Fruit fly (Drosophila melanogaster) whole organism, embryonic: ENCODE results near the gene Tnks.

Source experiments
- Antp ChIP-seq: fragments of 200-800 bp; sonication (Bioruptor generic); optimal IDR thresholded peaks from 3 replicates; lab custom pipeline; 2016; ENCODE audit warnings: missing biosample characterization, missing genetic modification characterization
- Asciz ChIP-seq: fragments of 200-800 bp; sonication (Bioruptor generic); optimal IDR thresholded peaks from 2 replicates; lab custom pipeline; 2017; ENCODE audit warnings: missing biosample characterization, mild to moderate bottlenecking, missing genetic modification characterization, missing genetic modification reagents
- Bdp1 ChIP-seq: fragments of 200-800 bp; sonication (Bioruptor generic); optimal IDR thresholded peaks from 3 replicates; lab custom pipeline; 2016; ENCODE audit warnings: missing biosample characterization, missing genetic modification characterization
- BtbVII ChIP-seq: fragments of 200-800 bp; sonication (Bioruptor generic); optimal IDR thresholded peaks from 3 replicates; lab custom pipeline; 2017; ENCODE audit warnings: missing biosample characterization, mild to moderate bottlenecking, missing genetic modification characterization
- Bteb2 ChIP-seq: fragments of 200-800 bp; sonication (Bioruptor generic); optimal IDR thresholded peaks from 2 replicates; lab custom pipeline; 2016; ENCODE audit warnings: missing biosample characterization, missing genetic modification characterization
- CG1024 ChIP-seq: fragments of 200-800 bp; sonication (Bioruptor generic); IDR thresholded peaks from 2 replicates; pipeline ENCODE4 v1.3.6; 2022; ENCODE audit warnings: missing biosample characterization, missing genetic modification characterization
- CG11247 ChIP-seq: fragments of 200-800 bp; sonication (Bioruptor generic); IDR thresholded peaks from 2 replicates; pipeline ENCODE4 v1.3.6; 2022; ENCODE audit warnings: missing biosample characterization, missing genetic modification characterization
- CG11723 ChIP-seq: fragments of 200-800 bp; sonication (Bioruptor generic); optimal IDR thresholded peaks from 2 replicates; lab custom pipeline; 2017; ENCODE audit warnings: missing biosample characterization, mild to moderate bottlenecking, missing genetic modification characterization
- CG13287 ChIP-seq: fragments of 200-800 bp; sonication (Bioruptor generic); IDR thresholded peaks from 2 replicates; pipeline ENCODE4 v1.3.6; 2022; ENCODE audit warnings: missing biosample characterization, missing genetic modification characterization; ENCODE audit not compliant: partially characterized antibody
- CG14710 ChIP-seq: fragments of 200-800 bp; sonication (Bioruptor generic); optimal IDR thresholded peaks from 3 replicates; lab custom pipeline; 2019; ENCODE audit warnings: missing biosample characterization, mild to moderate bottlenecking, missing genetic modification characterization, moderate library complexity
- CG15479 ChIP-seq: fragments of 200-800 bp; sonication (Bioruptor generic); optimal IDR thresholded peaks from 3 replicates; lab custom pipeline; 2019; ENCODE audit warnings: missing biosample characterization, mild to moderate bottlenecking, missing genetic modification characterization, moderate library complexity
- CG15601 ChIP-seq: fragments of 200-800 bp; sonication (Bioruptor generic); optimal IDR thresholded peaks from 3 replicates; lab custom pipeline; 2019; ENCODE audit warnings: missing biosample characterization, mild to moderate bottlenecking, missing genetic modification characterization, moderate library complexity
- CG17829 ChIP-seq: fragments of 200-800 bp; optimal IDR thresholded peaks from 2 replicates; lab custom pipeline; 2019; ENCODE audit warnings: missing biosample characterization, mild to moderate bottlenecking, missing genetic modification characterization, moderate library complexity
- CG1832 ChIP-seq: fragments of 200-800 bp; sonication (Bioruptor generic); optimal IDR thresholded peaks from 2 replicates; lab custom pipeline; 2017; ENCODE audit warnings: missing biosample characterization, mild to moderate bottlenecking, missing genetic modification characterization, inconsistent platforms
- CG2116 ChIP-seq: fragments of 200-800 bp; sonication (Bioruptor generic); optimal IDR thresholded peaks from 3 replicates; lab custom pipeline; 2018; ENCODE audit warnings: missing biosample characterization, mild to moderate bottlenecking, missing genetic modification characterization
- CG2678 ChIP-seq: fragments of 200-800 bp; sonication (Bioruptor generic); optimal IDR thresholded peaks from 3 replicates; lab custom pipeline; 2019; ENCODE audit warnings: missing biosample characterization, mild to moderate bottlenecking, missing genetic modification characterization, moderate library complexity
- CG31224 ChIP-seq: fragments of 200-800 bp; sonication (Bioruptor generic); IDR thresholded peaks from 2 replicates; pipeline ENCODE4 v1.3.6; 2022; ENCODE audit warnings: missing biosample characterization, missing genetic modification characterization
- CG32532 ChIP-seq: fragments of 200-800 bp; sonication (Bioruptor generic); IDR thresholded peaks from 2 replicates; pipeline ENCODE4 v1.3.6; 2022; ENCODE audit warnings: missing biosample characterization, missing genetic modification characterization
- CG33213 ChIP-seq: fragments of 200-800 bp; sonication (Bioruptor generic); optimal IDR thresholded peaks from 3 replicates; lab custom pipeline; 2016; ENCODE audit warnings: missing biosample characterization, missing genetic modification characterization
- CG34224 ChIP-seq: fragments of 200-800 bp; sonication (Bioruptor generic); IDR thresholded peaks from 3 replicates; pipeline ENCODE4 v1.3.6; 2022; ENCODE audit warnings: missing biosample characterization, missing genetic modification characterization; ENCODE audit not compliant: partially characterized antibody
- CG6765 ChIP-seq: fragments of 200-800 bp; sonication (Bioruptor generic); optimal IDR thresholded peaks from 3 replicates; lab custom pipeline; 2017; ENCODE audit warnings: missing biosample characterization, mild to moderate bottlenecking, missing genetic modification characterization
- CG7556 ChIP-seq: fragments of 200-800 bp; sonication (Bioruptor generic); optimal IDR thresholded peaks from 2 replicates; lab custom pipeline; 2017; ENCODE audit warnings: missing biosample characterization, mild to moderate bottlenecking, missing genetic modification characterization
- D19B ChIP-seq: fragments of 200-800 bp; sonication (Bioruptor generic); optimal IDR thresholded peaks from 2 replicates; lab custom pipeline; 2017; ENCODE audit warnings: missing biosample characterization, mild to moderate bottlenecking, missing genetic modification characterization
- Dad ChIP-seq: fragments of 200-800 bp; sonication (Bioruptor generic); optimal IDR thresholded peaks from 3 replicates; lab custom pipeline; 2016; ENCODE audit warnings: missing biosample characterization, missing genetic modification characterization
- Dip2 ChIP-seq: fragments of 200-800 bp; sonication (Bioruptor generic); IDR thresholded peaks from 2 replicates; pipeline ENCODE4 v1.3.6; 2022; ENCODE audit warnings: missing biosample characterization, missing genetic modification characterization
- Fer3 ChIP-seq: fragments of 200-800 bp; sonication (Bioruptor generic); optimal IDR thresholded peaks from 2 replicates; lab custom pipeline; 2018; ENCODE audit warnings: missing biosample characterization, mild to moderate bottlenecking, missing genetic modification characterization, moderate library complexity
- NFAT ChIP-seq: fragments of 200-800 bp; sonication (Bioruptor generic); IDR thresholded peaks from 2 replicates; pipeline ENCODE4 v1.3.6; 2022; ENCODE audit warnings: missing biosample characterization, missing genetic modification characterization
- Ptx1 ChIP-seq: fragments of 200-800 bp; sonication (Bioruptor generic); IDR thresholded peaks from 2 replicates; pipeline ENCODE4 v1.3.6; 2022; ENCODE audit warnings: missing biosample characterization, missing genetic modification characterization
- Ravus ChIP-seq: fragments of 200-800 bp; sonication (Bioruptor generic); IDR thresholded peaks from 2 replicates; pipeline ENCODE4 v1.3.6; 2022; ENCODE audit warnings: missing biosample characterization, missing genetic modification characterization
- Tbp ChIP-seq: fragments of >200 bp; optimal IDR thresholded peaks from 2 replicates; lab custom pipeline; 2018; ENCODE audit warnings: missing biosample characterization, missing genetic modification characterization
- al ChIP-seq: fragments of 200-800 bp; sonication (Bioruptor generic); IDR thresholded peaks from 2 replicates; pipeline ENCODE4 v1.3.6; 2022; ENCODE audit warnings: missing biosample characterization, missing genetic modification characterization
- caup ChIP-seq: fragments of 200-800 bp; sonication (Bioruptor generic); optimal IDR thresholded peaks from 3 replicates; lab custom pipeline; 2017; ENCODE audit warnings: missing biosample characterization, mild to moderate bottlenecking, missing genetic modification characterization, moderate library complexity; ENCODE audit not compliant: severe bottlenecking
- chn ChIP-seq: fragments of 200-800 bp; sonication (Bioruptor generic); optimal IDR thresholded peaks from 2 replicates; lab custom pipeline; 2016; ENCODE audit warnings: missing biosample characterization, missing genetic modification characterization
- danr ChIP-seq: fragments of 200-800 bp; sonication (Bioruptor generic); IDR thresholded peaks from 2 replicates; pipeline ENCODE4 v1.3.6; 2022; ENCODE audit warnings: missing biosample characterization, missing genetic modification characterization
- dati ChIP-seq: fragments of 200-800 bp; sonication (Bioruptor generic); IDR thresholded peaks from 2 replicates; pipeline ENCODE4 v1.3.6; 2022; ENCODE audit warnings: missing biosample characterization, missing genetic modification characterization
- dimm ChIP-seq: fragments of 200-800 bp; sonication (Bioruptor generic); IDR thresholded peaks from 2 replicates; pipeline ENCODE4 v1.3.6; 2022; ENCODE audit warnings: missing biosample characterization, missing genetic modification characterization
- eyg ChIP-seq: fragments of 200-800 bp; sonication (Bioruptor generic); optimal IDR thresholded peaks from 3 replicates; lab custom pipeline; 2016; ENCODE audit warnings: missing biosample characterization, missing genetic modification characterization
- fd102C ChIP-seq: fragments of 200-800 bp; sonication (Bioruptor generic); optimal IDR thresholded peaks from 2 replicates; lab custom pipeline; 2018; ENCODE audit warnings: missing biosample characterization, mild to moderate bottlenecking, missing genetic modification characterization, moderate library complexity
- gem ChIP-seq: fragments of 200-800 bp; sonication (Bioruptor generic); optimal IDR thresholded peaks from 2 replicates; lab custom pipeline; 2019; ENCODE audit warnings: missing biosample characterization, mild to moderate bottlenecking, missing genetic modification characterization, moderate library complexity
- gfzf ChIP-seq: fragments of 200-800 bp; sonication (Bioruptor generic); optimal IDR thresholded peaks from 2 replicates; lab custom pipeline; 2016; ENCODE audit warnings: missing biosample characterization, mild to moderate bottlenecking, missing genetic modification characterization, moderate library complexity
- grau ChIP-seq: fragments of 200-800 bp; optimal IDR thresholded peaks from 3 replicates; lab custom pipeline; 2019; ENCODE audit warnings: missing biosample characterization, mild to moderate bottlenecking, missing genetic modification characterization, moderate library complexity
- ham ChIP-seq: fragments of 200-800 bp; sonication (Bioruptor generic); IDR thresholded peaks from 2 replicates; pipeline ENCODE4 v1.3.6; 2022; ENCODE audit warnings: missing biosample characterization, missing genetic modification characterization
- hkb ChIP-seq, 2 experiments: fragments of 200-800 bp in 1 of 2; fragments of >200 bp in 1 of 2; sonication (Bioruptor generic) in 1 of 2; IDR thresholded peaks in 1 of 2; optimal IDR thresholded peaks in 1 of 2; 2 replicates each; pipeline versions ENCODE4 v1.3.6 to Lab custom; 2017 to 2022; ENCODE audit warnings: missing biosample characterization in 1 of 2, missing genetic modification characterization in 1 of 2
- ken ChIP-seq: fragments of 200-800 bp; sonication (Bioruptor generic); IDR thresholded peaks from 3 replicates; pipeline ENCODE4 v1.3.6; 2022; ENCODE audit warnings: missing biosample characterization, missing genetic modification characterization
- lab ChIP-seq: fragments of 200-800 bp; sonication (Bioruptor generic); optimal IDR thresholded peaks from 3 replicates; lab custom pipeline; 2017; ENCODE audit warnings: missing biosample characterization, missing genetic modification characterization, mild to moderate bottlenecking, moderate library complexity, missing genetic modification reagents
- odd ChIP-seq: fragments of 200-800 bp; sonication (Bioruptor generic); optimal IDR thresholded peaks from 2 replicates; lab custom pipeline; 2017; ENCODE audit warnings: missing biosample characterization, mild to moderate bottlenecking, missing genetic modification characterization
- run ChIP-seq: fragments of 200-800 bp; sonication (Bioruptor generic); optimal IDR thresholded peaks from 3 replicates; lab custom pipeline; 2018; ENCODE audit warnings: missing biosample characterization, mild to moderate bottlenecking, missing genetic modification characterization
- scrt ChIP-seq: fragments of 200-800 bp; sonication (Bioruptor generic); optimal IDR thresholded peaks from 2 replicates; lab custom pipeline; 2018; ENCODE audit warnings: missing biosample characterization, mild to moderate bottlenecking, missing genetic modification characterization, moderate library complexity
- tx ChIP-seq: fragments of 200-800 bp; sonication (Bioruptor generic); optimal IDR thresholded peaks from 2 replicates; lab custom pipeline; 2016; ENCODE audit warnings: missing biosample characterization, missing genetic modification characterization
- vnd ChIP-seq: fragments of 200-800 bp; sonication (Bioruptor generic); IDR thresholded peaks from 3 replicates; pipeline ENCODE4 v1.3.6; 2022; ENCODE audit warnings: missing biosample characterization, missing genetic modification characterization; ENCODE audit not compliant: partially characterized antibody

The Tnks gene

DNA sequence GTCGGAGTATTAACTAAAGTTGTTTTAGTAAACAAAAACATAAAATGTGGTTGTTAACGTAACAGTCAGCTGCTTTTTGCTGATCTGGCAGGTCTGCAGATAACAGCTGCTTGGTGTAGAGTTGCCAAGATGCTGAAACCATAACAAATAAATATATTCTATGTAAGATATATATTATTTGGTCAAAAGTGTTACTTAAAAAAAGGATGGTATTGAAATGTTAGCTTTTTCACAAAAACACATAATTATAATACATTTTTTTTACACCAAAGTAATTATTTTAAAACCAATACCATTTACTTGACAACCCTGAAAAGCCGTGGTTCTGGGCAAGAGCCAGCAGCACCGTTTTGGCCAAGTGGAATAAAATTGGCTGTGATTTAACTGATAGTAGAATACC is 19.4 kb upstream of the Tnks start, which contains the start of the genes CG4743 and Idh3g (continued):
- TF ChIP-seq CG31224 (GFP tag; lab: Robert Waterston, UW): peak; percentile 91
- TF ChIP-seq caup (GFP tag; lab: Kevin White, UChicago): peak; percentile 96
- peak; percentile 24 for TF ChIP-seq eyg (GFP tag; lab: Kevin White, UChicago)
- TF ChIP-seq scrt: peak; percentile 93
- TF ChIP-seq CG17829: peak; percentile 99
- peak; percentile 97 for TF ChIP-seq grau (tag; lab: Kevin White, UChicago)
- peak; percentile 98 for TF ChIP-seq CG14710
- peak; percentile 98 for TF ChIP-seq CG2678 (tag; lab: Kevin White, UChicago)
- TF ChIP-seq chn: peak; percentile 88
- TF ChIP-seq Ravus (GFP tag; lab: Robert Waterston, UW): peak; percentile 88
- peak; percentile 97 for TF ChIP-seq CG32532 (GFP tag; lab: Robert Waterston, UW)
- TF ChIP-seq Dad (GFP tag; lab: Kevin White, UChicago): peak; percentile 75
- no peak for TF ChIP-seq hkb (optimal IDR thresholded peaks at IDR 0.05; lab: Kevin White, UChicago)
- TF ChIP-seq hkb (GFP tag; IDR thresholded peaks at IDR 0.05; lab: Robert Waterston, UW): peak; percentile 97
- no peak; the same call in 2 of the 3 replicates for TF ChIP-seq CG34224 (GFP tag; lab: Robert Waterston, UW)
- TF ChIP-seq dimm (GFP tag; lab: Robert Waterston, UW): peak; percentile 90
- TF ChIP-seq NFAT (GFP tag; lab: Robert Waterston, UW): peak; percentile 91
- TF ChIP-seq run (tag; lab: Kevin White, UChicago): peak; percentile 95
- peak; percentile 96 for TF ChIP-seq CG15601 (tag; lab: Kevin White, UChicago)
- TF ChIP-seq CG6765: peak; percentile 92
- TF ChIP-seq CG33213 (GFP tag; lab: Kevin White, UChicago): peak; percentile 74
- peak; percentile 98 for TF ChIP-seq lab (GFP tag; lab: Kevin White, UChicago)
- TF ChIP-seq Dip2 (GFP tag; lab: Robert Waterston, UW): no peak; the same call in 1 of the 2 replicates
- peak; percentile 87 for TF ChIP-seq D19B (GFP tag; lab: Kevin White, UChicago)
- TF ChIP-seq ham (GFP tag; lab: Robert Waterston, UW): peak; percentile 72; the same call in 1 of the 2 replicates
- TF ChIP-seq Bdp1 (GFP tag; lab: Kevin White, UChicago): peak; percentile 67
- TF ChIP-seq dati: peak; percentile 75
- peak; percentile 19 for TF ChIP-seq Antp (GFP tag; lab: Kevin White, UChicago)
- TF ChIP-seq CG11247: peak; percentile 94
- TF ChIP-seq vnd: no peak; the same call in 2 of the 3 replicates
- TF ChIP-seq fd102C: peak; percentile 90
- peak; percentile 92 for TF ChIP-seq al (GFP tag; lab: Robert Waterston, UW)
- peak; percentile 92 for TF ChIP-seq Asciz
- no peak for TF ChIP-seq Tbp (GFP tag; lab: Kevin White, UChicago)
- no peak for TF ChIP-seq CG1832 (GFP tag; lab: Kevin White, UChicago)
- TF ChIP-seq CG1024 (GFP tag; lab: Robert Waterston, UW): peak; percentile 86; the same call in 1 of the 2 replicates
- peak; percentile 86 for TF ChIP-seq CG2116 (GFP tag; lab: Kevin White, UChicago)
- peak; percentile 95 for TF ChIP-seq BtbVII
- TF ChIP-seq CG13287 (GFP tag; lab: Robert Waterston, UW): peak; percentile 58
- TF ChIP-seq tx: peak; percentile 68
- no peak for TF ChIP-seq gfzf (GFP tag; lab: Kevin White, UChicago)
- TF ChIP-seq CG11723: peak; percentile 91
- peak; percentile 97 for TF ChIP-seq CG7556 (GFP tag; lab: Kevin White, UChicago)
- peak; percentile 97 for TF ChIP-seq Ptx1 (GFP tag; lab: Robert Waterston, UW)
- peak; percentile 91 for TF ChIP-seq danr (GFP tag; lab: Robert Waterston, UW)
- TF ChIP-seq gem (tag; lab: Kevin White, UChicago): peak; percentile 99
- TF ChIP-seq Fer3: peak; percentile 98
- peak; percentile 93 for TF ChIP-seq ken (GFP tag; lab: Robert Waterston, UW)
- peak; percentile 95 for TF ChIP-seq odd
- peak; percentile 49 for TF ChIP-seq CG15479 (GFP tag; lab: Kevin White, UChicago)
- peak; percentile 85 for TF ChIP-seq Bteb2
